Worm (Caenorhabditis elegans): ENCODE measurements around the gene lrx-1.

DNA sequence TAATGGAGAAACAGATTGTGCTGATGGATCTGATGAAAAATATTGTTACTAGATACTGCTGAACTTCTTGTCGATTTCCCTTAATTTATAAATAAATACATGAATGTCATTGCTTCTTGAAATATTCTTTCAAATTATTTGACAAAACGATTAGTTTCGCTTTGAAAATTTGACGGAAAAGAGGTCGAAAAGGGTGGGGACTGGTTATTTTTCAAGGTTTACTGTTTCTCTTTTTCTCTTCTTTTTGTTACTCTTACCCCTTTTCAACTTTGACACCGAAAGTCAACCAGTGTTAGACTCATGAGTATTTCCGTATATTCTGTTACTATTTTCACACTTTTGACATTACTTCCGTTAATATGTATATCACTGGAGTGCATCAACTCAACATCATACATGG, 3.0 kb downstream of the lrx-1 start, which contains the start of gene T04H1.12:
- TF ChIP-seq him-1 (tag; optimal IDR thresholded peaks at IDR 0.05) (no peak), W03F9.2 (tag; optimal IDR thresholded peaks at IDR 0.05) (no peak)

All from whole organism, L4/young adult.